Fruit fly (Drosophila melanogaster) Kc167 (cell line): Measurements from ENCODE around the gene CG5882.

ENCODE experiments used
- Myc ChIP-seq: fragments of >200 bp; optimal IDR thresholded peaks from 2 replicates; lab custom pipeline; 2017; ENCODE audit warnings: missing external identifiers
- Sin3A ChIP-seq: fragments of >200 bp; optimal IDR thresholded peaks from 2 replicates; lab custom pipeline; 2018; ENCODE audit warnings: missing external identifiers
- h ChIP-seq: fragments of >200 bp; optimal IDR thresholded peaks from 3 replicates; lab custom pipeline; 2018; ENCODE audit warnings: missing external identifiers
- insv ChIP-seq: fragments of >200 bp; optimal IDR thresholded peaks from 3 replicates; lab custom pipeline; 2018; ENCODE audit warnings: missing external identifiers
- psq ChIP-seq: fragments of >200 bp; optimal IDR thresholded peaks from 2 replicates; lab custom pipeline; 2017; ENCODE audit warnings: missing external identifiers
- ttk ChIP-seq: sonication (Bioruptor generic); optimal IDR thresholded peaks from 2 replicates; lab custom pipeline; 2017; ENCODE audit warnings: missing external identifiers

Gene CG5882

dm6 chr3R:27162824-27163223 is 44.4 kb downstream of the CG5882 start, which contains the start of gene ppk31:
TSS of gene ppk31 (plus strand) at chr3R:27163124.
- TF ChIP-seq insv (lab: Kevin White, UChicago) = no peak
- TF ChIP-seq h (lab: Kevin White, UChicago) = no peak
- no peak for TF ChIP-seq Myc (lab: Kevin White, UChicago)
- no peak for TF ChIP-seq psq (lab: Kevin White, UChicago)
- no peak for TF ChIP-seq Sin3A (lab: Kevin White, UChicago)
- TF ChIP-seq ttk (lab: Kevin White, UChicago) = no peak

- TF ChIP-seq ttk (lab: Kevin White, UChicago) (no peak), Myc (lab: Kevin White, UChicago) (no peak), insv (lab: Kevin White, UChicago) (no peak), Sin3A (lab: Kevin White, UChicago) (no peak), h (lab: Kevin White, UChicago) (no peak), psq (lab: Kevin White, UChicago) (no peak)
Observed at dm6 chr3R:27165416-27165982, 47.1 kb downstream of the CG5882 start, which contains the start of the genes CG34293 and spn-D. TSS of gene CG34293 (minus strand) at chr3R:27165575. TSS of gene spn-D (plus strand) at chr3R:27165716.

- TF ChIP-seq Sin3A (lab: Kevin White, UChicago) (no peak), ttk (lab: Kevin White, UChicago) (no peak), Myc (lab: Kevin White, UChicago) (no peak), h (lab: Kevin White, UChicago) (no peak), psq (lab: Kevin White, UChicago) (no peak), insv (lab: Kevin White, UChicago) (no peak)
Observed at dm6 chr3R:27167350-27167749, 48.9 kb downstream of the CG5882 start.

- no peak for TF ChIP-seq insv (lab: Kevin White, UChicago)
- TF ChIP-seq psq (lab: Kevin White, UChicago) = no peak
- TF ChIP-seq ttk (lab: Kevin White, UChicago) = no peak
- TF ChIP-seq Myc (lab: Kevin White, UChicago) = no peak
- TF ChIP-seq Sin3A (lab: Kevin White, UChicago) = no peak
Observed at dm6 chr3R:27171153-27171552, 52.7 kb downstream of the CG5882 start.
